Worm (Caenorhabditis elegans): ENCODE data around the gene ztf-30.

DNA sequence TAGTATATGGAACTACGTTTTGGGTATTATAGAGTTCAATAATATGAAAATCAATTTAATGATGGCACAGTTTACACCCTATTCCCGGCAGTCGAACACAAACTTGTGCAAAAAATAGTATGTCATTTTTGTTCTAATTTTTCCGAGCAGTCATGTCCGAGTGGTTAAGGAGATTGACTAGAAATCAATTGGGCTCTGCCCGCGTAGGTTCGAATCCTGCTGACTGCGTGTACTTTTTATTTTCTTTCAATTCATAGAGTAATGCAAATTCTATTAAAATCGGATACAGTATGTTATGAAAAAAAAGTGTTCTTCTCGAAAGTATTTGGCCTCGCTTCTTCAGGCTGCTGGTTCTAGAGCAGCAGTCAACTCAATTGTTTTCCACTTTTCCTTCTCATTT, 48.4 kb upstream of the ztf-30 start:
- no peak for TF ChIP-seq med-1 (GFP tag; optimal IDR thresholded peaks at IDR 0.05; ENCODE audit: insufficient read depth)
- no peak for TF ChIP-seq tab-1 (GFP tag; IDR thresholded peaks at IDR 0.05)
- TF ChIP-seq flt-1 (GFP tag; IDR thresholded peaks at IDR 0.05) = no peak
- no peak for TF ChIP-seq T22C8.4 (GFP tag; IDR thresholded peaks at IDR 0.05)
- TF ChIP-seq ref-1 (GFP tag; conservative IDR thresholded peaks at IDR 0.05) = no peak
- no peak for TF ChIP-seq klf-2 (GFP tag; conservative IDR thresholded peaks at IDR 0.05)
